Fruit fly (Drosophila melanogaster) whole organism: ENCODE results near the gene CG5515.

Source experiments
- CG8478 ChIP-seq: fragments of >200 bp; optimal IDR thresholded peaks from 2 replicates; lab custom pipeline; 2018; ENCODE audit warnings: inconsistent platforms
- Dll ChIP-seq: fragments of >200 bp; optimal IDR thresholded peaks from 2 replicates; lab custom pipeline; 2017
- EcR ChIP-seq, 2 experiments: fragments of >200 bp; optimal IDR thresholded peaks; 2 replicates each; lab custom pipeline; 2017; ENCODE audit warnings: missing biosample characterization in 2 of 2, missing genetic modification characterization in 2 of 2, missing genetic modification reagents in 2 of 2
- pan ChIP-seq: fragments of >200 bp; optimal IDR thresholded peaks from 2 replicates; lab custom pipeline; 2017
- psq ChIP-seq: fragments of >200 bp; optimal IDR thresholded peaks from 2 replicates; lab custom pipeline; 2017
- usp ChIP-seq: fragments of >200 bp; optimal IDR thresholded peaks from 2 replicates; lab custom pipeline; 2017; ENCODE audit warnings: missing biosample characterization, missing genetic modification characterization, mixed read lengths

Gene CG5515

DNA sequence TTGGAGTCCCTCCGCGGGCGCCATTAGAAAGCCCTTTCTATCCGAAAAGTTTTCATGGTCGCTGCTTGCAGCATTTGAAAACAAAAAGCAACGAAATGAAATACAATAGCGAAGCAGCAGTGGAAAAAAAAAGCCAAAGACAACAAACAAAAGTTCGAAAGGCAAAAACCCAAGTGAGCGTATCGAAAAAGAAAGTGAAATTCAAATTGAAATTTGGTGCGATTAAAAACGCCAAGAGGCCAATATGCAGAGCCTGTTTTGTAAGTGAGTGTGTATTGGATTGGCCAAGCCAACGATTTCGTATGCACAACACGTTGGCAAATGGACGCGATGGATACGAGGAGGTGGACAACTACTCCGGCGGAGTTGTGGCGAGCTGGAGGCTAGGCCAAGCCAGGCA, 14.0 kb upstream of the CG5515 start:
- TF ChIP-seq psq, result no peak
- TF ChIP-seq pan (lab: Kevin White, UChicago), result no peak
- no peak for TF ChIP-seq EcR (GFP tag; optimal IDR thresholded peaks at IDR 0.05; lab: Kevin White, UChicago)

DNA sequence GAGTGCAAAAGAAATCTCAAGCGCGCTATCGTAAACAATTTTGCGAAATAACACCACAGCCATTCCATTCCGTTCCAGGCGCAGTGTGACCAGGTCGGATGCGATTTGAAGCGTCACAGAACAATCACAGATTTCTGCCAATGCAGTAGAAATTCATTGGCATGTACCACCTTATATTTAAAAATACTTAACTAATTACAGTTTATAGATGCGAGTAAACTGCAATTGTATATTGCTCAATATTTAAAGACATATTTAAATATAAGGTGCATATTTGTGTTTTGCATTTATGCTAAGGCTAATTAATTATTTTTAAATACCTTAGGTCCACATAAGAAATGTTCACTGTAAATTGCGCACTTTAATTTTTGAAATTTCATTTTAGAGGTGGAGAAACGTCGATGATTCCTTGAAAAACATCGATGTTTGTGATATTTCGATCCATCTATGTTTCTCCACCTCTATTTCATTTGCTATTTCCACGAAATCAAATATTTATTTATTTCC, 4.7 kb upstream of the CG5515 start, which contains the start of the genes SMC6 and CG6204:
Gene SMC6, minus strand, starts transcription at position 51 of the 507 bp plus-strand sequence.
Gene CG6204, plus strand, starts transcription at position 460 of the 507 bp plus-strand sequence.
- TF ChIP-seq usp (no peak), pan (lab: Kevin White, UChicago) (no peak), CG8478 (no peak), EcR (GFP tag; optimal IDR thresholded peaks at IDR 0.05; lab: Kevin White, UChicago) (no peak), Dll (lab: Kevin White, UChicago) (no peak), psq (no peak)

- TF ChIP-seq Dll (lab: Kevin White, UChicago) (no peak), usp (no peak), psq (no peak), CG8478 (no peak), EcR (GFP tag; optimal IDR thresholded peaks at IDR 0.05; lab: Kevin White, UChicago) (no peak)
Observed at dm6 chr3R:24186188-24186587, 2.5 kb downstream of the CG5515 start, which contains the start of gene mora. Gene mora, plus strand, starts transcription at chr3R:24186359.

dm6 chr3R:24172379-24172778, 16.3 kb downstream of the CG5515 start, which contains the start of gene CG13606:
Gene CG13606, plus strand, starts transcription at chr3R:24172628.
- TF ChIP-seq usp (no peak), psq (no peak), Dll (lab: Kevin White, UChicago) (no peak), EcR (GFP tag; optimal IDR thresholded peaks at IDR 0.05; lab: Kevin White, UChicago) (no peak), pan (lab: Kevin White, UChicago) (no peak), CG8478 (no peak)

- TF ChIP-seq EcR (GFP tag; optimal IDR thresholded peaks at IDR 0.05; lab: Kevin White, UChicago), result no peak
- no peak for TF ChIP-seq CG8478
- no peak for TF ChIP-seq Dll (lab: Kevin White, UChicago)
- TF ChIP-seq psq, result no peak
- no peak for TF ChIP-seq usp
- TF ChIP-seq pan (lab: Kevin White, UChicago), result no peak
Observed at dm6 chr3R:24169362-24169761, 19.3 kb downstream of the CG5515 start, which contains the start of gene CG5510. Gene CG5510, minus strand, starts transcription at chr3R:24169562.

DNA sequence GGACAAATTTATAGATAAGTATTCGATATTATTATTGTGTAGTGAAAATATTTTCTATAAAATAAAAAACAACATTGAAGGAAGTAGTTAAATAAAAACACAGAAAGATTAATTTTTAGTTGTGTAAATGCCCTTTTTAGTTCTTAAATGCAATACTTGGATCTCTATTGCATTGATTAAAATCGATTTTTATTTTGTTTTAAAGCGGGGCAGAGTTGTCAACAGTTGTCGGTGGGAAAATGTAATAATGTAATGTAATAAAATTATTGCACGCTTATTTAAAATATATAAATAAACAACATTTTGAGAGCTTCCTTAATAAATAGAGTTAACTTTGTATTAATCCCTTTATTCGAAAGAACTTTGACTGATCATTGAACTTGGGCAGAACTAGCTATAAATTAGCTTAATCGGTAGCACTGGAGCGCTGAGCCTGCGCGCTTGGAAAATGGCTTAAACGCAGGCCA, 25.1 kb downstream of the CG5515 start, which contains the start of gene Apc2:
Gene Apc2, plus strand, starts transcription at position 411 of the 467 bp plus-strand sequence.
- TF ChIP-seq Dll (lab: Kevin White, UChicago), result no peak
- TF ChIP-seq psq, result no peak
- no peak for TF ChIP-seq usp
- TF ChIP-seq pan (lab: Kevin White, UChicago), result no peak
- no peak for TF ChIP-seq EcR (GFP tag; optimal IDR thresholded peaks at IDR 0.05; lab: Kevin White, UChicago)
- no peak for TF ChIP-seq CG8478

dm6 chr3R:24162774-24163555, 25.7 kb downstream of the CG5515 start, which contains the start of gene mRpS24:
Gene mRpS24, minus strand, starts transcription at chr3R:24163545.
- TF ChIP-seq pan (lab: Kevin White, UChicago), result no peak
- no peak for TF ChIP-seq EcR (GFP tag; optimal IDR thresholded peaks at IDR 0.05; lab: Kevin White, UChicago)
- TF ChIP-seq psq, result no peak
- TF ChIP-seq Dll (lab: Kevin White, UChicago), result no peak
- no peak for TF ChIP-seq usp
- TF ChIP-seq CG8478, result no peak

dm6 chr3R:24161173-24161811, 27.4 kb downstream of the CG5515 start, which contains the start of the genes Myo95E and TBC1d7:
Gene Myo95E, minus strand, starts transcription at chr3R:24161498.
Gene TBC1d7, plus strand, starts transcription at chr3R:24161727.
- no peak for TF ChIP-seq psq
- peak; percentile 69 for TF ChIP-seq pan (lab: Kevin White, UChicago)
- no peak for TF ChIP-seq usp
- no peak for TF ChIP-seq Dll (lab: Kevin White, UChicago)
- TF ChIP-seq CG8478, result no peak
- no peak for TF ChIP-seq EcR (GFP tag; optimal IDR thresholded peaks at IDR 0.05; lab: Kevin White, UChicago)

- TF ChIP-seq pan (lab: Kevin White, UChicago), result no peak
- TF ChIP-seq usp, result no peak
- no peak for TF ChIP-seq Dll (lab: Kevin White, UChicago)
- TF ChIP-seq EcR (GFP tag; optimal IDR thresholded peaks at IDR 0.05; lab: Kevin White, UChicago), result no peak
- TF ChIP-seq CG8478, result no peak
- TF ChIP-seq psq, result no peak
Observed at dm6 chr3R:24151924-24152809, 36.5 kb downstream of the CG5515 start, which contains the start of the genes p38a and CG6178. Gene p38a, minus strand, starts transcription at chr3R:24152321. Gene CG6178, plus strand, starts transcription at chr3R:24152347.

DNA sequence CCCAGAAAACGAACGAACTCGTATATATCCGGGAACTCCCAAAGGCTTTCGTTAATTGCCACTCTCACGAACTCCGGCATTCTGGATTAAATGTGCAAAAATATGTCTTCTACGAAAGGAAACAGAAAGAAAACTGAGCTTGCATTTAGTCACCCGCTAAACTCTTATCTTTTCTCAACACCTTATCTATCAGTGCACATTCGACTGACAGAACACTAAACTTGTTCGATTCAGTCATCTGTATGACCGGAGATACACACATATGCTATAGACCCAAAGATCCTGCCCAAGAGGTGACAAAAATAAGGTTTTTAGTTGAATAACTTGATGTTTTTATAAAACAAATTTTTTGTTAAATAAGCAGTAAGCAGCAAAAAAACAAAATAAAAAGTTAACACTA, 38.6 kb downstream of the CG5515 start, which contains the start of gene p38c:
Gene p38c, minus strand, starts transcription at position 101 of the 400 bp plus-strand sequence.
- no peak for TF ChIP-seq Dll (lab: Kevin White, UChicago)
- TF ChIP-seq psq, result no peak

- no peak for TF ChIP-seq pan (lab: Kevin White, UChicago)
Observed at dm6 chr3R:24148838-24149237, 39.9 kb downstream of the CG5515 start, which contains the start of gene Slimp. Gene Slimp, minus strand, starts transcription at chr3R:24148967.
